Worm (Caenorhabditis elegans): ENCODE results near the gene rbmx-2.

rbmx-2 gene

ce11 chrII:6158111-6158510, 38.6 kb downstream of the rbmx-2 start:
- no peak for TF ChIP-seq ahr-1 (tag; optimal IDR thresholded peaks at IDR 0.05)
- no peak for TF ChIP-seq fax-1 (tag; optimal IDR thresholded peaks at IDR 0.05)
- no peak for TF ChIP-seq ceh-22 (tag; optimal IDR thresholded peaks at IDR 0.05)
- TF ChIP-seq gmeb-2 (tag; optimal IDR thresholded peaks at IDR 0.05), result no peak
- TF ChIP-seq madf-2 (tag; optimal IDR thresholded peaks at IDR 0.05), result no peak
- TF ChIP-seq ceh-14 (tag; optimal IDR thresholded peaks at IDR 0.05), result no peak
- TF ChIP-seq hlh-30 (tag; optimal IDR thresholded peaks at IDR 0.05; ENCODE audit: insufficient read depth), result no peak
- TF ChIP-seq tbx-2 (tag; optimal IDR thresholded peaks at IDR 0.05), result no peak
- TF ChIP-seq ceh-30 (tag; optimal IDR thresholded peaks at IDR 0.05), result no peak
- TF ChIP-seq ceh-45 (GFP tag; IDR thresholded peaks at IDR 0.05), result no peak
- no peak for TF ChIP-seq ceh-9 (tag; optimal IDR thresholded peaks at IDR 0.05)
- TF ChIP-seq elt-2 (tag; optimal IDR thresholded peaks at IDR 0.05), result no peak
- no peak for TF ChIP-seq K02D7.2 (tag; optimal IDR thresholded peaks at IDR 0.05)
- no peak for TF ChIP-seq ceh-6 (GFP tag; optimal IDR thresholded peaks at IDR 0.05)
- no peak for TF ChIP-seq pax-1 (tag; optimal IDR thresholded peaks at IDR 0.05)

ce11 chrII:6149434-6149833, 47.3 kb downstream of the rbmx-2 start:
- TF ChIP-seq lin-11 (tag; optimal IDR thresholded peaks at IDR 0.05), result no peak
- peak; percentile 62 for TF ChIP-seq unc-42 (tag; optimal IDR thresholded peaks at IDR 0.05)
- no peak for TF ChIP-seq ceh-18 (tag; optimal IDR thresholded peaks at IDR 0.05)
- no peak for TF ChIP-seq npax-4 (tag; optimal IDR thresholded peaks at IDR 0.05)
- TF ChIP-seq ceh-34 (tag; optimal IDR thresholded peaks at IDR 0.05), result no peak
- TF ChIP-seq T23F11.4 (GFP tag; optimal IDR thresholded peaks at IDR 0.05), result no peak

- TF ChIP-seq odd-2 (tag; optimal IDR thresholded peaks at IDR 0.05) (no peak), Y22D7AL.16 (tag; optimal IDR thresholded peaks at IDR 0.05) (no peak), pha-2 (tag; optimal IDR thresholded peaks at IDR 0.05) (no peak), madf-2 (tag; optimal IDR thresholded peaks at IDR 0.05) (no peak), unc-42 (tag; optimal IDR thresholded peaks at IDR 0.05) (peak; percentile 98), ceh-31 (tag; optimal IDR thresholded peaks at IDR 0.05) (peak; percentile 12)
Observed at ce11 chrII:6148369-6148768, 48.4 kb downstream of the rbmx-2 start.

ce11 chrII:6147131-6147530, 49.6 kb downstream of the rbmx-2 start:
- no peak for TF ChIP-seq C38D4.7 (GFP tag; optimal IDR thresholded peaks at IDR 0.05)
- no peak for TF ChIP-seq lin-11 (tag; optimal IDR thresholded peaks at IDR 0.05)
- no peak for TF ChIP-seq elt-4 (tag; optimal IDR thresholded peaks at IDR 0.05)
- no peak for TF ChIP-seq hlh-13 (GFP tag; optimal IDR thresholded peaks at IDR 0.05)
- TF ChIP-seq lim-6 (tag; optimal IDR thresholded peaks at IDR 0.05), result no peak

All from whole organism, late embryonic.